Worm (Caenorhabditis elegans) whole organism, midembryonic: ENCODE results near the gene gpb-1.

Experiments used
- T22C8.4 ChIP-seq: fragments of 200-800 bp; sonication (Bioruptor generic); IDR thresholded peaks from 2 replicates; pipeline ENCODE4 v1.3.6; 2022; ENCODE audit warnings: missing genetic modification characterization, missing compliant biosample characterization
- cog-1 ChIP-seq: sonication (generic microtip); optimal IDR thresholded peaks from 2 replicates; lab custom pipeline; 2016; ENCODE audit warnings: missing genetic modification characterization, missing compliant biosample characterization
- flt-1 ChIP-seq: fragments of 200-800 bp; sonication (Bioruptor generic); IDR thresholded peaks from 2 replicates; pipeline ENCODE4 v1.3.6; 2022; ENCODE audit warnings: missing genetic modification characterization, missing compliant biosample characterization
- klf-2 ChIP-seq: fragments of 200-800 bp; sonication (Bioruptor generic); conservative IDR thresholded peaks from 2 replicates; pipeline ENCODE4 v1.3.6; 2022; ENCODE audit warnings: missing genetic modification reagents, missing genetic modification characterization, missing compliant biosample characterization
- ref-1 ChIP-seq: fragments of 200-800 bp; sonication (Bioruptor generic); conservative IDR thresholded peaks from 2 replicates; pipeline ENCODE4 v1.3.6; 2022; ENCODE audit warnings: missing genetic modification reagents, missing genetic modification characterization, missing compliant biosample characterization
- tab-1 ChIP-seq: fragments of 200-800 bp; sonication (Bioruptor generic); IDR thresholded peaks from 2 replicates; pipeline ENCODE4 v1.3.6; 2022; ENCODE audit warnings: missing genetic modification characterization, missing compliant biosample characterization
- ztf-29 ChIP-seq: fragments of 200-800 bp; sonication (Bioruptor generic); IDR thresholded peaks from 2 replicates; pipeline ENCODE4 v1.3.6; 2022; ENCODE audit warnings: missing genetic modification reagents, missing genetic modification characterization, missing compliant biosample characterization

ce11 chrII:11765506-11766152, 17.2 kb upstream of the gpb-1 start:
- no peak for TF ChIP-seq cog-1 (tag; lab: Kevin White, UChicago)
- TF ChIP-seq ref-1 (GFP tag; lab: Robert Waterston, UW), result no peak
- TF ChIP-seq ztf-29 (GFP tag; lab: Robert Waterston, UW), result no peak
- no peak for TF ChIP-seq flt-1 (GFP tag; lab: Robert Waterston, UW)
- 0 out of 2 replicates have a peak, but pooled peaks have one; percentile 28 for TF ChIP-seq tab-1 (GFP tag; lab: Robert Waterston, UW)
- TF ChIP-seq T22C8.4, result no peak
- TF ChIP-seq klf-2 (GFP tag; lab: Robert Waterston, UW), result no peak
